Worm (Caenorhabditis elegans): ENCODE results near the gene nhr-171.

- TF ChIP-seq mdl-1 (tag; optimal IDR thresholded peaks at IDR 0.05) (no peak), lin-39 (tag; optimal IDR thresholded peaks at IDR 0.05) (no peak), egl-27 (tag; optimal IDR thresholded peaks at IDR 0.05) (no peak), nhr-6 (tag; optimal IDR thresholded peaks at IDR 0.05) (no peak)
These were observed 33.6 kb downstream of the nhr-171 start, which contains the start of the genes C54F6.19 and nhx-3 for ce11 chrV:7545187-7545586.
